Fruit fly (Drosophila melanogaster): ENCODE measurements around the gene CG9512.

DNA sequence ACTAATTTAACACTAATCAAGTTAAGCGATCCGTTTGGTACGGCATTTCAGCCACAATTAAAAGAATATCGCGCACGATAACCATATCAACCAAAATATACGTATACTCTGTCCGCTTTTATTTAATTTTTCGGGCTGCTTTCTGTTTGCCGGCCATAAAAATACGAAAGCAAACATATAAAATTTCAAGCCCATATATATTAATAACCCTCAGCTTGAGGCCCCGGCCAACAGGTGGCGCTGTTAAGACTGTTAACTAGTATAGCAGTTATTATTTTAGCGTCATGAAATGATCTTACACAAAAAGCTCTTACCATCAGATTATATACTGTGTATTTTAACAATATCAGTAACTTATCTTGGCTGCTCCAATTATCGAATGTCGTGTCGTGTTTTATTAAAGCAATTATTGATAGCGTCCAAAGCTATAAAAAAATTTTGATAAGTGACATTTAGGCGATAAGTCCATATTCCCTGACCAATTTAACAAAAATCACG lies 13.4 kb upstream of the CG9512 start, which contains the start of gene Eo:
- TF ChIP-seq Vsx1 (GFP tag; optimal IDR thresholded peaks at IDR 0.05) = peak; percentile 18
- TF ChIP-seq abd-A (tag; optimal IDR thresholded peaks at IDR 0.05) = no peak
- TF ChIP-seq E2f2 (GFP tag; IDR thresholded peaks at IDR 0.05) = no peak
- no peak for TF ChIP-seq CG17385 (GFP tag; optimal IDR thresholded peaks at IDR 0.05)
- TF ChIP-seq CG12942 (GFP tag; optimal IDR thresholded peaks at IDR 0.05) = no peak
- no peak for TF ChIP-seq ham (GFP tag; IDR thresholded peaks at IDR 0.05)
- no peak for TF ChIP-seq CG14667 (GFP tag; IDR thresholded peaks at IDR 0.05)
- no peak for TF ChIP-seq tna (GFP tag; IDR thresholded peaks at IDR 0.05; ENCODE audit: partially characterized antibody)
